Fruit fly (Drosophila melanogaster) Kc167 (cell line): Measurements from ENCODE around the gene CG15576.

ENCODE experiments used
- h ChIP-seq: fragments of >200 bp; optimal IDR thresholded peaks from 3 replicates; lab custom pipeline; 2018; ENCODE audit warnings: missing external identifiers
- insv ChIP-seq: fragments of >200 bp; optimal IDR thresholded peaks from 3 replicates; lab custom pipeline; 2018; ENCODE audit warnings: missing external identifiers
- psq ChIP-seq: fragments of >200 bp; optimal IDR thresholded peaks from 2 replicates; lab custom pipeline; 2017; ENCODE audit warnings: missing external identifiers
- ttk ChIP-seq: sonication (Bioruptor generic); optimal IDR thresholded peaks from 2 replicates; lab custom pipeline; 2017; ENCODE audit warnings: missing external identifiers

- no peak for TF ChIP-seq h
- no peak for TF ChIP-seq insv (lab: Kevin White, UChicago)
- TF ChIP-seq ttk (lab: Kevin White, UChicago) = no peak
- no peak for TF ChIP-seq psq (lab: Kevin White, UChicago)
Observed at dm6 chrX:4247013-4247412, 5.6 kb downstream of the CG15576 start, which contains the start of gene CG43134.
